Fruit fly (Drosophila melanogaster) whole organism, prepupa: ENCODE results near the gene mRpL3.

Experiments used
- Blimp-1 ChIP-seq: fragments of 200-800 bp; sonication (Bioruptor generic); optimal IDR thresholded peaks from 3 replicates; lab custom pipeline; 2017; ENCODE audit warnings: missing biosample characterization, missing genetic modification characterization, mild to moderate bottlenecking, moderate library complexity, missing genetic modification reagents
- CG11762 ChIP-seq: fragments of 200-800 bp; sonication (Bioruptor generic); optimal IDR thresholded peaks from 3 replicates; lab custom pipeline; 2016; ENCODE audit warnings: missing biosample characterization, missing genetic modification characterization; ENCODE audit not compliant: insufficient read depth
- CG6163 ChIP-seq: fragments of 200-800 bp; sonication (Bioruptor generic); IDR thresholded peaks from 3 replicates; pipeline ENCODE4 v1.3.6; 2022; ENCODE audit warnings: missing biosample characterization, missing genetic modification characterization
- Gug ChIP-seq: fragments of 200-800 bp; sonication (Bioruptor generic); IDR thresholded peaks from 2 replicates; pipeline ENCODE4 v1.3.6; 2022; ENCODE audit warnings: missing biosample characterization, missing genetic modification characterization
- Sox102F ChIP-seq: fragments of 200-800 bp; sonication (Bioruptor generic); optimal IDR thresholded peaks from 2 replicates; lab custom pipeline; 2016; ENCODE audit warnings: missing biosample characterization, mild to moderate bottlenecking, missing genetic modification characterization
- Sox14 ChIP-seq: fragments of 200-800 bp; sonication (Bioruptor generic); optimal IDR thresholded peaks from 3 replicates; lab custom pipeline; 2016; ENCODE audit warnings: missing biosample characterization, missing genetic modification characterization
- esn ChIP-seq: fragments of 200-800 bp; sonication (Bioruptor generic); optimal IDR thresholded peaks from 2 replicates; lab custom pipeline; 2016; ENCODE audit warnings: missing biosample characterization, mild to moderate bottlenecking, missing genetic modification characterization, moderate library complexity

DNA sequence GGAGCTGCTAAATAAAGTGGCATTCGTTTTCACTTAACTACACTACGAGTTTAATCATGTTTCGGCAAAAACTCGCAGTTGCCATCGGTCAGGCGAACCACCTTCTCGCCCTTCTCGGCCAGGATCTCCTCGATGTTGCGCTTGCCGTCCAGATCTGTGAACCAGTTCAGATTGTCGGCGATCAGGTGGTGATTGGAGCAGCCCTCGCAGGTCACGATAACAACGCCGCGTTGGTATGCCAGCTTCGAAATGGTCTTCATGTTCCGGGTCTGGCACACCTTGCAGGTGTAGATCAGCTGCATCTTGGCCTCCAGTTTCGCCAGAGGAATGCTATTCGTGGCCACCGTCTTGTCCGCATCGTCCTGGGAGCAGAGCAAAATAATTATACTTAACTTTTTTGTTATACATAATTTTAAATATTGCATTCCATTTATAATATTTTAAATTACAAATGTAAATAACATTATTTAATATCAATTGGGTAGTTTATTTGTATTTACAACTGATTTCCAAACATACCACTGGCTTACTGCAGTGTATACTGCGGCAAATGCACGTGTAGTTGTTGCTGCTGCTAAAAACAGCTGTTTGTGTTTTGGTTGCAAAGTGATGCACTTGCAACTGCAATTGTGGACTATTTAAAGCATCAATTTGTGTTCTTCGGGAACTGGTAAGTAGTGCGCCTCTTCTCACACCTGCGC lies 27.7 kb upstream of the mRpL3 start:
- peak; percentile 47; the same call in 1 of the 3 replicates for TF ChIP-seq CG6163
- no peak for TF ChIP-seq Gug (GFP tag; lab: Robert Waterston, UW)
- no peak for TF ChIP-seq Sox14
- TF ChIP-seq Blimp-1 (GFP tag; lab: Kevin White, UChicago) = no peak
- TF ChIP-seq esn (GFP tag; lab: Kevin White, UChicago) = no peak
- TF ChIP-seq Sox102F (GFP tag; lab: Kevin White, UChicago) = no peak
- TF ChIP-seq CG11762 = no peak
